Fruit fly (Drosophila melanogaster): ENCODE measurements around the gene SPR.

dm6 chrX:5427261-5427660 is 19.2 kb upstream of the SPR start, which contains the start of gene CG16756:
- no peak for TF ChIP-seq CG1620 (GFP tag; optimal IDR thresholded peaks at IDR 0.05)
- no peak for TF ChIP-seq kay (GFP tag; ENCODE audit: borderline replicate concordance)
- TF ChIP-seq CG7101 (tag; optimal IDR thresholded peaks at IDR 0.05): no peak
- no peak for TF ChIP-seq CG11617 (GFP tag; optimal IDR thresholded peaks at IDR 0.05)
- TF ChIP-seq Hr96 (GFP tag; optimal IDR thresholded peaks at IDR 0.05): no peak
- no peak for TF ChIP-seq CG7045 (GFP tag; optimal IDR thresholded peaks at IDR 0.05)
- TF ChIP-seq pad (GFP tag; optimal IDR thresholded peaks at IDR 0.05): no peak
- no peak for TF ChIP-seq CG14711 (tag; optimal IDR thresholded peaks at IDR 0.05)
- TF ChIP-seq bab1 (GFP tag; optimal IDR thresholded peaks at IDR 0.05): no peak
- TF ChIP-seq CG12768 (GFP tag; optimal IDR thresholded peaks at IDR 0.05): no peak
